Worm (Caenorhabditis elegans): Measurements from ENCODE around the gene twk-9.

twk-9 gene

DNA sequence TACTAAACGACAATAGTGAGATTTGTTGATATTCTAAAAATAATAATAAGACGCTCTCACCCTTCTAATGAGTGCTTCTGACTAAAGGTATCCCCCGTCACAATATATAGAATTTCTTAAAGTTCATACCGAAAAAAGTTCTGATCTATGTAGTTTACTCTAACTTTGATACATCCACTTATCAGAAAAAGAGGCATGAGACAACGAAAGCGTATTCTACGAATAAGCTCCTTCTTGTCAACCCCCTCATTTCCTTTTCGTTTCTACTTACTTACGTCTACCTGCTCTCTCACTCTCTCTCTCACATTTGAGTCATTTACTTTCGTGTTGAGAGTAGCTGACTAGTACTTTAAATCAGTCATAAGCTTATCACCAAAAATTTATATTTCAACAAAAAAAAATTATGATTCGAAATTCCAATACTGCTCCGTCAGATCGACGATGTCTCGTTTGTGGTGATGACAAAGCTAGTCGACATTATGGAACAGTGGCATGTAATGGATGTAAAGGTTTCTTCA lies 32.6 kb downstream of the twk-9 start:
- no peak for TF ChIP-seq ztf-23 (GFP tag; IDR thresholded peaks at IDR 0.05)
- no peak for TF ChIP-seq tab-1 (GFP tag; IDR thresholded peaks at IDR 0.05)
- no peak for TF ChIP-seq med-1 (GFP tag; optimal IDR thresholded peaks at IDR 0.05; ENCODE audit: insufficient read depth)

DNA sequence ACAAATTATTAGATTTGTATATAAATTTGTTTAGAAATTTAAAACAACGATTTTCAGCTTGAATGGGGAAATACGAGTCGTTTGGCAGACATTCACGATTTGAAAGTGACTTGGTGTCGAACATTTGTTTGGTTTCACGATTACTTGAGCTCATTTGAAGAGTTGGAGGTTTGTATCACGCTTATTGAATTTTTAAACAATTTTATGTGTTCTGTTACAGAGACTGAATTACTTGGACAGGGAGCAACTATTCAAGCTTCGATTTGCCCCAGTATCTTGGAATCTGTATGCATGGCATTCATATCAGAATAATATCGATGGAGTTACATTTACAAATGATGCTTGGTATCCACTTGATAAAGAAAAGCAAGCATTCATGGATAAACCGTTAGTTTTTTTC lies 34.2 kb downstream of the twk-9 start:
- TF ChIP-seq cog-1 (tag; optimal IDR thresholded peaks at IDR 0.05) = no peak
- TF ChIP-seq ztf-29 (GFP tag; IDR thresholded peaks at IDR 0.05) = no peak
- TF ChIP-seq ztf-23 (GFP tag; IDR thresholded peaks at IDR 0.05) = no peak
- TF ChIP-seq flt-1 (GFP tag; IDR thresholded peaks at IDR 0.05) = no peak
- no peak for TF ChIP-seq tab-1 (GFP tag; IDR thresholded peaks at IDR 0.05)
- TF ChIP-seq T22C8.4 (GFP tag; IDR thresholded peaks at IDR 0.05) = no peak
- no peak for TF ChIP-seq med-1 (GFP tag; optimal IDR thresholded peaks at IDR 0.05; ENCODE audit: insufficient read depth)
- no peak for TF ChIP-seq ref-1 (GFP tag; conservative IDR thresholded peaks at IDR 0.05)
- TF ChIP-seq klf-2 (GFP tag; conservative IDR thresholded peaks at IDR 0.05) = no peak

DNA sequence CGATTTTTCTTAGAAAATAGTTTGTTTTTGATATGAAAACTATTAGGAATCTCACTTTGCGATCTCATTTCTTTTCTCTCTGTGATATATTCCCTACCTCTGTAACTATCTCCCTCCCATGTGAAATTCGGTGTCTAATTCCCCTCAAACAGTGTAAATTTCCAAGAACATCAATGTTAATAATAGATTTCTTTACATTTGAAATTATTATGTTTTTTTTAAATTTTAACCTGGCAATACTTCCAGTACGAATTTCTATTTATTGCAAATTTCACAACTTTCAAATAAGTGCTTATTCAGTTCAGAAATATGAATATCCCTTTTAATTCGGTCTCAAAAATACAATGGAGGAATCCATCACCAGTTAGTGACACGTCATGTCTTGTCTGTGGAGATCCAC lies 35.4 kb downstream of the twk-9 start, which contains the start of gene nhr-100:
Gene nhr-100 (plus strand): TSS at position 301 of the 400 bp plus-strand sequence.
- no peak for TF ChIP-seq med-1 (GFP tag; optimal IDR thresholded peaks at IDR 0.05; ENCODE audit: insufficient read depth)
- no peak for TF ChIP-seq T22C8.4 (GFP tag; IDR thresholded peaks at IDR 0.05)
- no peak for TF ChIP-seq tab-1 (GFP tag; IDR thresholded peaks at IDR 0.05)
- no peak for TF ChIP-seq klf-2 (GFP tag; conservative IDR thresholded peaks at IDR 0.05)
- TF ChIP-seq cog-1 (tag; optimal IDR thresholded peaks at IDR 0.05) = no peak
- no peak for TF ChIP-seq ztf-29 (GFP tag; IDR thresholded peaks at IDR 0.05)
- no peak for TF ChIP-seq flt-1 (GFP tag; IDR thresholded peaks at IDR 0.05)
- TF ChIP-seq ztf-23 (GFP tag; IDR thresholded peaks at IDR 0.05) = no peak
- TF ChIP-seq ref-1 (GFP tag; conservative IDR thresholded peaks at IDR 0.05) = no peak

- TF ChIP-seq klf-2 (GFP tag; conservative IDR thresholded peaks at IDR 0.05) = no peak
- TF ChIP-seq ztf-29 (GFP tag; IDR thresholded peaks at IDR 0.05) = no peak
- no peak for TF ChIP-seq T22C8.4 (GFP tag; IDR thresholded peaks at IDR 0.05)
- TF ChIP-seq med-1 (GFP tag; optimal IDR thresholded peaks at IDR 0.05; ENCODE audit: insufficient read depth) = no peak
- no peak for TF ChIP-seq tab-1 (GFP tag; IDR thresholded peaks at IDR 0.05)
- TF ChIP-seq flt-1 (GFP tag; IDR thresholded peaks at IDR 0.05) = no peak
- TF ChIP-seq ztf-23 (GFP tag; IDR thresholded peaks at IDR 0.05) = no peak
Observed at ce11 chrIV:9733904-9734303, 40.9 kb downstream of the twk-9 start.

DNA sequence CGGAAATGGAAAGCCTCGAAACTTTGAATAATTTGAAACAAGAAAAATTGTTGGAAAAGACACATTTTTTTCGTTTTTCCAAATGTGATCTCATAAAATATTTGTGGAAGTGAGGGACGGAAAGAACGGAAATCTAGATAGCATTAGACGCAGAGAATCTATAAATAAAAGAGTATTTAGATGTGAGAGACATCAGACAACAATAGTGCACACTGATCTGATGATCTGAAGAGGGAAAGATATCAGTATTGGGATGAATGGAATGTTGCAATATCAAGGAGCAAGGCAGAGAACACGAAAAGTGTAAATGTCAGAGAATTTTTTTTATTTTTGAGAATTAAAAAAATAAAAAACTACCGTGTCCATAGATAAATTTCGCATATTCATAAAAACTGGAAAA lies 41.9 kb downstream of the twk-9 start:
- TF ChIP-seq cog-1 (tag; optimal IDR thresholded peaks at IDR 0.05) (no peak), ref-1 (GFP tag; conservative IDR thresholded peaks at IDR 0.05) (no peak), ztf-23 (GFP tag; IDR thresholded peaks at IDR 0.05) (no peak), med-1 (GFP tag; optimal IDR thresholded peaks at IDR 0.05; ENCODE audit: insufficient read depth) (no peak), klf-2 (GFP tag; conservative IDR thresholded peaks at IDR 0.05) (no peak), T22C8.4 (GFP tag; IDR thresholded peaks at IDR 0.05) (no peak), flt-1 (GFP tag; IDR thresholded peaks at IDR 0.05) (no peak), ztf-29 (GFP tag; IDR thresholded peaks at IDR 0.05) (no peak), tab-1 (GFP tag; IDR thresholded peaks at IDR 0.05) (no peak)

DNA sequence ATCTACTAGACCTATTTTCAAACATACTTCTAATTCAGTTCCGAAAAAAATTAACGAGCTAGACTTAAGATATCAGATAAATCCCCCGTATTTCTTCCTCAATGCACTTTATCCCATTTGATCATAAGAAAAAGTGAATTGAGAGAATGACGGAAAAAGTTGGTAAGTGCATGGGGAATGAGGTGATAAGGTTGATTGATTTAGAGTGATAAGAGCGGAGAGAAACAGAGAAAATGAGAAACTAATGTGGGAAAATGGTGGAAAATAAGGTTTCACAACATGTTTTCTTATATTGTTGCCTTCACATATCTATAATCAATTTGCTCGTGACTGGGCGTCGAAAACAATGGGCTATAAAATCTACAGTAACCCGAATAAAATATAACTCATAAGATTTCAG lies 42.8 kb downstream of the twk-9 start:
- TF ChIP-seq ztf-23 (GFP tag; IDR thresholded peaks at IDR 0.05) (no peak), med-1 (GFP tag; optimal IDR thresholded peaks at IDR 0.05; ENCODE audit: insufficient read depth) (no peak), tab-1 (GFP tag; IDR thresholded peaks at IDR 0.05) (no peak), ref-1 (GFP tag; conservative IDR thresholded peaks at IDR 0.05) (no peak), cog-1 (tag; optimal IDR thresholded peaks at IDR 0.05) (no peak), klf-2 (GFP tag; conservative IDR thresholded peaks at IDR 0.05) (no peak), ztf-29 (GFP tag; IDR thresholded peaks at IDR 0.05) (no peak), T22C8.4 (GFP tag; IDR thresholded peaks at IDR 0.05) (no peak), flt-1 (GFP tag; IDR thresholded peaks at IDR 0.05) (no peak)

ce11 chrIV:9737204-9737790 lies 44.3 kb downstream of the twk-9 start, which contains the start of gene cka-1:
Gene cka-1, minus strand, starts transcription at chrIV:9737621.
- TF ChIP-seq tab-1 (GFP tag; IDR thresholded peaks at IDR 0.05) (no peak), ztf-29 (GFP tag; IDR thresholded peaks at IDR 0.05) (no peak), flt-1 (GFP tag; IDR thresholded peaks at IDR 0.05) (no peak), cog-1 (tag; optimal IDR thresholded peaks at IDR 0.05) (no peak), med-1 (GFP tag; optimal IDR thresholded peaks at IDR 0.05; ENCODE audit: insufficient read depth) (no peak), ref-1 (GFP tag; conservative IDR thresholded peaks at IDR 0.05) (no peak), T22C8.4 (GFP tag; IDR thresholded peaks at IDR 0.05) (no peak), ztf-23 (GFP tag; IDR thresholded peaks at IDR 0.05) (no peak), klf-2 (GFP tag; conservative IDR thresholded peaks at IDR 0.05) (no peak)

ce11 chrIV:9738194-9738593 lies 45.2 kb downstream of the twk-9 start, which contains the start of gene C28D4.10:
Gene C28D4.10, plus strand, starts transcription at chrIV:9738494.
- TF ChIP-seq cog-1 (tag; optimal IDR thresholded peaks at IDR 0.05) (no peak), T22C8.4 (GFP tag; IDR thresholded peaks at IDR 0.05) (no peak), klf-2 (GFP tag; conservative IDR thresholded peaks at IDR 0.05) (no peak), ref-1 (GFP tag; conservative IDR thresholded peaks at IDR 0.05) (no peak), med-1 (GFP tag; optimal IDR thresholded peaks at IDR 0.05; ENCODE audit: insufficient read depth) (no peak), tab-1 (GFP tag; IDR thresholded peaks at IDR 0.05) (no peak), ztf-23 (GFP tag; IDR thresholded peaks at IDR 0.05) (no peak), flt-1 (GFP tag; IDR thresholded peaks at IDR 0.05) (no peak), ztf-29 (GFP tag; IDR thresholded peaks at IDR 0.05) (no peak)

ce11 chrIV:9739001-9739400 lies 46.0 kb downstream of the twk-9 start:
- no peak for TF ChIP-seq tab-1 (GFP tag; IDR thresholded peaks at IDR 0.05)
- no peak for TF ChIP-seq cog-1 (tag; optimal IDR thresholded peaks at IDR 0.05)
- no peak for TF ChIP-seq ztf-23 (GFP tag; IDR thresholded peaks at IDR 0.05)
- no peak for TF ChIP-seq klf-2 (GFP tag; conservative IDR thresholded peaks at IDR 0.05)
- TF ChIP-seq T22C8.4 (GFP tag; IDR thresholded peaks at IDR 0.05) = no peak
- TF ChIP-seq flt-1 (GFP tag; IDR thresholded peaks at IDR 0.05) = no peak

Data from whole organism, midembryonic.